Worm (Caenorhabditis elegans) whole organism, mixed stage, embryonic: ENCODE measurements around the gene mmaa-1.

Experiments
- ceh-39 ChIP-seq: fragments of 150-350 bp; optimal IDR thresholded peaks from 2 replicates; lab custom pipeline; 2014; ENCODE audit warnings: missing biosample characterization, missing genetic modification characterization
- lin-13 ChIP-seq: fragments of 150-350 bp; optimal IDR thresholded peaks from 2 replicates; lab custom pipeline; 2014; ENCODE audit warnings: missing biosample characterization, missing genetic modification characterization
- nhr-12 ChIP-seq: fragments of 150-350 bp; optimal IDR thresholded peaks from 2 replicates; lab custom pipeline; 2014; ENCODE audit warnings: missing biosample characterization, missing genetic modification characterization
- nhr-237 ChIP-seq: fragments of 150-350 bp; optimal IDR thresholded peaks from 2 replicates; lab custom pipeline; 2014; ENCODE audit warnings: missing biosample characterization, missing genetic modification characterization
- nhr-28 ChIP-seq: fragments of 150-350 bp; optimal IDR thresholded peaks from 2 replicates; lab custom pipeline; 2014; ENCODE audit warnings: missing biosample characterization, missing genetic modification characterization
- sem-2 ChIP-seq: fragments of 200-800 bp; sonication (Bioruptor generic); optimal IDR thresholded peaks from 2 replicates; lab custom pipeline; 2018; ENCODE audit warnings: mild to moderate bottlenecking, missing genetic modification characterization, missing compliant biosample characterization
- snpc-4 ChIP-seq: fragments of 150-350 bp; optimal IDR thresholded peaks from 2 replicates; lab custom pipeline; 2014; ENCODE audit warnings: missing biosample characterization, missing genetic modification characterization
- unc-62 ChIP-seq: fragments of 150-350 bp; optimal IDR thresholded peaks from 2 replicates; lab custom pipeline; 2014; ENCODE audit warnings: missing biosample characterization, missing genetic modification reagents, missing genetic modification characterization

- TF ChIP-seq nhr-237 (tag; lab: Kevin White, UChicago) (no peak), snpc-4 (tag; lab: Kevin White, UChicago) (no peak), unc-62 (GFP tag; lab: Kevin White, UChicago) (no peak), sem-2 (GFP tag; lab: Kevin White, UChicago) (no peak), lin-13 (tag; lab: Kevin White, UChicago) (no peak), ceh-39 (tag; lab: Kevin White, UChicago) (no peak), nhr-12 (tag; lab: Kevin White, UChicago) (no peak), nhr-28 (tag; lab: Kevin White, UChicago) (no peak)
These were observed 25.5 kb upstream of the mmaa-1 start, which contains the start of gene F10E7.1 for ce11 chrII:7126457-7126856.
